Fruit fly (Drosophila melanogaster): ENCODE measurements around the gene CG7542.

CG7542 gene

dm6 chr3L:17532898-17533700 lies 16.5 kb upstream of the CG7542 start (continued):
- no peak for TF ChIP-seq NK7.1 (GFP tag; optimal IDR thresholded peaks at IDR 0.05)
- peak; percentile 50 for TF ChIP-seq cwo (GFP tag; optimal IDR thresholded peaks at IDR 0.05)
- no peak for TF ChIP-seq eyg (GFP tag; optimal IDR thresholded peaks at IDR 0.05)
- TF ChIP-seq Abd-B (GFP tag; optimal IDR thresholded peaks at IDR 0.05) = peak; percentile 43
- peak; percentile 58 for TF ChIP-seq ems (GFP tag; optimal IDR thresholded peaks at IDR 0.05)
- TF ChIP-seq CG4707 (GFP tag; optimal IDR thresholded peaks at IDR 0.05) = no peak
- peak; percentile 12 for TF ChIP-seq ewg (GFP tag; optimal IDR thresholded peaks at IDR 0.05)
- no peak for TF ChIP-seq Poxn (GFP tag; IDR thresholded peaks at IDR 0.05)
- no peak for TF ChIP-seq CG43689 (GFP tag; IDR thresholded peaks at IDR 0.05)
- TF ChIP-seq CG6765 (GFP tag; optimal IDR thresholded peaks at IDR 0.05) = no peak
- peak; percentile 61; the same call in 1 of the 2 replicates for TF ChIP-seq NFAT (GFP tag; IDR thresholded peaks at IDR 0.05)
- peak; percentile 57 for TF ChIP-seq CG15601 (tag; optimal IDR thresholded peaks at IDR 0.05)
- TF ChIP-seq chn (GFP tag; optimal IDR thresholded peaks at IDR 0.05) = no peak
- TF ChIP-seq ash1 (GFP tag; optimal IDR thresholded peaks at IDR 0.05) = peak; percentile 45
- no peak for TF ChIP-seq fd3F (GFP tag; optimal IDR thresholded peaks at IDR 0.05)
- TF ChIP-seq Mad (GFP tag; optimal IDR thresholded peaks at IDR 0.05) = no peak
- TF ChIP-seq Sry-δ (GFP tag; optimal IDR thresholded peaks at IDR 0.05) = no peak
- no peak for TF ChIP-seq CG14667 (GFP tag; IDR thresholded peaks at IDR 0.05)
- TF ChIP-seq cg (GFP tag; optimal IDR thresholded peaks at IDR 0.05) = peak; percentile 87
- TF ChIP-seq vvl (GFP tag; IDR thresholded peaks at IDR 0.05) = peak; percentile 74
- no peak for TF ChIP-seq Mrtf (GFP tag; IDR thresholded peaks at IDR 0.05)
- TF ChIP-seq ERR (GFP tag; optimal IDR thresholded peaks at IDR 0.05) = peak; percentile 34
- TF ChIP-seq CG6654 (GFP tag; optimal IDR thresholded peaks at IDR 0.05) = no peak
- TF ChIP-seq crp (GFP tag; optimal IDR thresholded peaks at IDR 0.05) = peak in 1 of 2 experiments; percentile 87
- no peak for TF ChIP-seq nerfin-1 (tag; optimal IDR thresholded peaks at IDR 0.05)
- TF ChIP-seq nom (GFP tag; optimal IDR thresholded peaks at IDR 0.05) = peak; percentile 51
- TF ChIP-seq Bdp1 (GFP tag; optimal IDR thresholded peaks at IDR 0.05) = no peak
- peak; percentile 65 for TF ChIP-seq CG12071 (GFP tag; optimal IDR thresholded peaks at IDR 0.05)
- peak; percentile 77 for TF ChIP-seq gfzf (GFP tag; optimal IDR thresholded peaks at IDR 0.05)
- TF ChIP-seq CG8944 (GFP tag; optimal IDR thresholded peaks at IDR 0.05) = no peak
- no peak for TF ChIP-seq sima (GFP tag; optimal IDR thresholded peaks at IDR 0.05)
- TF ChIP-seq CG17912 (GFP tag; optimal IDR thresholded peaks at IDR 0.05) = no peak
- peak; percentile 14 for TF ChIP-seq Myb (GFP tag; optimal IDR thresholded peaks at IDR 0.05)
- TF ChIP-seq NC2β (GFP tag; optimal IDR thresholded peaks at IDR 0.05) = no peak
- peak; percentile 21 for TF ChIP-seq slou (GFP tag; optimal IDR thresholded peaks at IDR 0.05)
- TF ChIP-seq mld (GFP tag; IDR thresholded peaks at IDR 0.05; ENCODE audit: partially characterized antibody) = no peak; the same call in 2 of the 3 replicates
- peak; percentile 89 for TF ChIP-seq Lhr (GFP tag; optimal IDR thresholded peaks at IDR 0.05)
- peak; percentile 68; the same call in 1 of the 2 replicates for TF ChIP-seq chm (GFP tag; IDR thresholded peaks at IDR 0.05)
- peak; percentile 79 for TF ChIP-seq Bgb (GFP tag; IDR thresholded peaks at IDR 0.05; ENCODE audit: partially characterized antibody)
- no peak for TF ChIP-seq CG3726 (GFP tag; IDR thresholded peaks at IDR 0.05)
- TF ChIP-seq pros (GFP tag; optimal IDR thresholded peaks at IDR 0.05) = no peak
- no peak; the same call in 1 of the 2 replicates for TF ChIP-seq Dref (GFP tag; IDR thresholded peaks at IDR 0.05)
- TF ChIP-seq CG32532 (GFP tag; IDR thresholded peaks at IDR 0.05) = peak; percentile 48; the same call in 1 of the 2 replicates
- no peak for TF ChIP-seq CG2889 (GFP tag; IDR thresholded peaks at IDR 0.05)
- no peak for TF ChIP-seq gcm (GFP tag; optimal IDR thresholded peaks at IDR 0.05)
- TF ChIP-seq C15 (GFP tag; IDR thresholded peaks at IDR 0.05) = no peak
- TF ChIP-seq MESR4 (GFP tag; optimal IDR thresholded peaks at IDR 0.05) = peak; percentile 53
- TF ChIP-seq CG2199 (GFP tag; IDR thresholded peaks at IDR 0.05) = 0 out of 3 replicates have a peak, but pooled peaks have one; percentile 44
- peak; percentile 57 for TF ChIP-seq grau (tag; optimal IDR thresholded peaks at IDR 0.05)

Measured in whole organism, embryonic.